Fruit fly (Drosophila melanogaster) Kc167 (cell line): ENCODE results near the gene neur.

Experiments used
- Myc ChIP-seq: fragments of >200 bp; optimal IDR thresholded peaks from 2 replicates; lab custom pipeline; 2017; ENCODE audit warnings: missing external identifiers
- Sin3A ChIP-seq: fragments of >200 bp; optimal IDR thresholded peaks from 2 replicates; lab custom pipeline; 2018; ENCODE audit warnings: missing external identifiers
- h ChIP-seq: fragments of >200 bp; optimal IDR thresholded peaks from 3 replicates; lab custom pipeline; 2018; ENCODE audit warnings: missing external identifiers
- insv ChIP-seq: fragments of >200 bp; optimal IDR thresholded peaks from 3 replicates; lab custom pipeline; 2018; ENCODE audit warnings: missing external identifiers
- psq ChIP-seq: fragments of >200 bp; optimal IDR thresholded peaks from 2 replicates; lab custom pipeline; 2017; ENCODE audit warnings: missing external identifiers
- ttk ChIP-seq: sonication (Bioruptor generic); optimal IDR thresholded peaks from 2 replicates; lab custom pipeline; 2017; ENCODE audit warnings: missing external identifiers

Gene neur

dm6 chr3R:9056409-9057031 lies 17.2 kb upstream of the neur start:
- TF ChIP-seq insv (lab: Kevin White, UChicago) (no peak), Sin3A (lab: Kevin White, UChicago) (no peak), ttk (lab: Kevin White, UChicago) (no peak)

- TF ChIP-seq h (lab: Kevin White, UChicago): no peak
- TF ChIP-seq Myc (lab: Kevin White, UChicago): no peak
- TF ChIP-seq insv (lab: Kevin White, UChicago): no peak
- TF ChIP-seq Sin3A (lab: Kevin White, UChicago): no peak
- no peak for TF ChIP-seq ttk (lab: Kevin White, UChicago)
- TF ChIP-seq psq (lab: Kevin White, UChicago): no peak
Measured at dm6 chr3R:9055119-9056105, 16.1 kb upstream of the neur start.

dm6 chr3R:9054442-9055118 lies 15.3 kb upstream of the neur start:
- no peak for TF ChIP-seq h (lab: Kevin White, UChicago)
- TF ChIP-seq ttk (lab: Kevin White, UChicago): no peak

dm6 chr3R:9053850-9054441 lies 14.7 kb upstream of the neur start:
- TF ChIP-seq insv (lab: Kevin White, UChicago) (no peak), Myc (lab: Kevin White, UChicago) (no peak)

dm6 chr3R:9053021-9053420 lies 13.8 kb upstream of the neur start:
- no peak for TF ChIP-seq Myc (lab: Kevin White, UChicago)
- TF ChIP-seq h (lab: Kevin White, UChicago): no peak
- TF ChIP-seq Sin3A (lab: Kevin White, UChicago): no peak
- TF ChIP-seq insv (lab: Kevin White, UChicago): no peak
- no peak for TF ChIP-seq psq (lab: Kevin White, UChicago)
- TF ChIP-seq ttk (lab: Kevin White, UChicago): no peak

dm6 chr3R:9051937-9052680 lies 12.8 kb upstream of the neur start, which contains the start of gene Kdm2:
Gene Kdm2, plus strand, starts transcription at chr3R:9052495.
- TF ChIP-seq Sin3A (lab: Kevin White, UChicago): no peak
- TF ChIP-seq psq (lab: Kevin White, UChicago): no peak
- TF ChIP-seq ttk (lab: Kevin White, UChicago): no peak
- no peak for TF ChIP-seq insv (lab: Kevin White, UChicago)
- TF ChIP-seq Myc (lab: Kevin White, UChicago): no peak
- TF ChIP-seq h (lab: Kevin White, UChicago): no peak

dm6 chr3R:9050519-9051119 lies 11.3 kb upstream of the neur start, which contains the start of gene Nmdmc:
Gene Nmdmc, minus strand, starts transcription at chr3R:9050555.
- TF ChIP-seq psq (lab: Kevin White, UChicago) (no peak), ttk (lab: Kevin White, UChicago) (no peak), Myc (lab: Kevin White, UChicago) (no peak)

dm6 chr3R:9049091-9049981 lies 10.1 kb upstream of the neur start:
- TF ChIP-seq ttk (lab: Kevin White, UChicago) (no peak), Sin3A (lab: Kevin White, UChicago) (no peak), Myc (lab: Kevin White, UChicago) (no peak), insv (lab: Kevin White, UChicago) (no peak), psq (lab: Kevin White, UChicago) (no peak), h (lab: Kevin White, UChicago) (no peak)

- TF ChIP-seq psq (lab: Kevin White, UChicago) (no peak), h (lab: Kevin White, UChicago) (no peak), Myc (lab: Kevin White, UChicago) (no peak), ttk (lab: Kevin White, UChicago) (no peak), insv (lab: Kevin White, UChicago) (no peak), Sin3A (lab: Kevin White, UChicago) (no peak)
Measured at dm6 chr3R:9048466-9049072, 9.3 kb upstream of the neur start, which contains the start of gene Mst85C. Gene Mst85C, plus strand, starts transcription at chr3R:9048645.
